Worm (Caenorhabditis elegans): ENCODE data around the gene sqv-2.

DNA sequence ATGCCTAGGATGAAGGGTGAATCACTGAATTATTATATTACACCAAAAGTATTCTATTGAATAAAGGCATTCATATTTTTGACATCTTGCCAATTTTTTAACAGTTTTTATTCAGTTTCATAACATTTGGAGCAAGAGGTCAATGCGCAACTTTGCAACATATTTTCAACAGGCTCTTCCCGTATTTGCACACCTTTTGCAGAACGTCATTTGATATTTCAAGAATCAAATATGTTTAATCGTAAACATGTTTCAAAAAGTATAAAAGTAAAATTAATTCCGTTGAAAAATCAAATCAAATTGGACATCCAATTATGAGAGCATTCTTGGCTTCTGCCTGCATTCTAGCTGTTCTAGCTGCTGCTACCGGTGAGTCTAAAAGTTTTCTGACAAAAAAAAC, 26.5 kb downstream of the sqv-2 start, which contains the start of gene Y110A2AL.2:
- no peak for TF ChIP-seq snpc-4 (tag; optimal IDR thresholded peaks at IDR 0.05)
- no peak for TF ChIP-seq egl-13 (tag; optimal IDR thresholded peaks at IDR 0.05)
